Fruit fly (Drosophila melanogaster) whole organism, prepupa: ENCODE results near the gene CG43800.
A peak's percentile ranks its signal among the peaks of the same experiment; 100 is the strongest.

Experiments
- Blimp-1 ChIP-seq: fragments of 200-800 bp; sonication (Bioruptor generic); optimal IDR thresholded peaks from 3 replicates; lab custom pipeline; 2017; ENCODE audit warnings: missing biosample characterization, missing genetic modification characterization, mild to moderate bottlenecking, moderate library complexity, missing genetic modification reagents
- CG10631 ChIP-seq: fragments of 200-800 bp; sonication (Bioruptor generic); optimal IDR thresholded peaks from 2 replicates; lab custom pipeline; 2016; ENCODE audit warnings: missing biosample characterization, missing genetic modification characterization
- CG10669 ChIP-seq: fragments of 200-800 bp; sonication (Bioruptor generic); optimal IDR thresholded peaks from 3 replicates; lab custom pipeline; 2018; ENCODE audit warnings: missing biosample characterization, mild to moderate bottlenecking, missing genetic modification characterization, moderate library complexity
- CG11294 ChIP-seq: fragments of 200-800 bp; sonication (Bioruptor generic); IDR thresholded peaks from 2 replicates; pipeline ENCODE4 v1.3.6; 2022; ENCODE audit warnings: missing biosample characterization, missing genetic modification characterization
- CG11762 ChIP-seq: fragments of 200-800 bp; sonication (Bioruptor generic); optimal IDR thresholded peaks from 3 replicates; lab custom pipeline; 2016; ENCODE audit warnings: missing biosample characterization, missing genetic modification characterization; ENCODE audit not compliant: insufficient read depth
- CG11902 ChIP-seq: fragments of 200-800 bp; sonication (Bioruptor generic); optimal IDR thresholded peaks from 3 replicates; lab custom pipeline; 2016; ENCODE audit warnings: missing biosample characterization, missing genetic modification characterization
- CG15336 ChIP-seq: fragments of 200-800 bp; sonication (Bioruptor generic); IDR thresholded peaks from 2 replicates; pipeline ENCODE4 v1.3.6; 2022; ENCODE audit warnings: missing biosample characterization, missing genetic modification characterization
- CG16779 ChIP-seq: fragments of 200-800 bp; sonication (Bioruptor generic); optimal IDR thresholded peaks from 3 replicates; lab custom pipeline; 2017; ENCODE audit warnings: missing biosample characterization, mild to moderate bottlenecking, missing genetic modification characterization
- CG3032 ChIP-seq: fragments of 200-800 bp; optimal IDR thresholded peaks from 2 replicates; lab custom pipeline; 2019; ENCODE audit warnings: missing biosample characterization, mild to moderate bottlenecking, missing genetic modification characterization, moderate library complexity
- CG31627 ChIP-seq: fragments of 200-800 bp; sonication (Bioruptor generic); optimal IDR thresholded peaks from 3 replicates; lab custom pipeline; 2016; ENCODE audit warnings: missing biosample characterization, missing genetic modification characterization
- CG32006 ChIP-seq: fragments of 200-800 bp; sonication (Bioruptor generic); optimal IDR thresholded peaks from 3 replicates; lab custom pipeline; 2017; ENCODE audit warnings: missing biosample characterization, mild to moderate bottlenecking, missing genetic modification characterization
- CG34406 ChIP-seq: fragments of 200-800 bp; sonication (Bioruptor generic); optimal IDR thresholded peaks from 3 replicates; lab custom pipeline; 2016; ENCODE audit warnings: missing biosample characterization, missing genetic modification characterization
- CG3919 ChIP-seq: fragments of 200-800 bp; sonication (Bioruptor generic); optimal IDR thresholded peaks from 3 replicates; lab custom pipeline; 2016; ENCODE audit warnings: missing biosample characterization, missing genetic modification characterization
- CG6163 ChIP-seq: fragments of 200-800 bp; sonication (Bioruptor generic); IDR thresholded peaks from 3 replicates; pipeline ENCODE4 v1.3.6; 2022; ENCODE audit warnings: missing biosample characterization, missing genetic modification characterization
- CG6276 ChIP-seq: fragments of 200-800 bp; sonication (Bioruptor generic); optimal IDR thresholded peaks from 2 replicates; lab custom pipeline; 2017; ENCODE audit warnings: missing biosample characterization, mild to moderate bottlenecking, missing genetic modification characterization
- CG6808 ChIP-seq: fragments of 200-800 bp; sonication (Bioruptor generic); optimal IDR thresholded peaks from 3 replicates; lab custom pipeline; 2017; ENCODE audit warnings: missing biosample characterization, missing genetic modification characterization, mild to moderate bottlenecking, moderate library complexity, missing genetic modification reagents
- CG7368 ChIP-seq: fragments of 200-800 bp; sonication (Bioruptor generic); optimal IDR thresholded peaks from 3 replicates; lab custom pipeline; 2016; ENCODE audit warnings: missing biosample characterization, missing genetic modification characterization
- CG8119 ChIP-seq: fragments of 200-800 bp; sonication (Bioruptor generic); IDR thresholded peaks from 3 replicates; pipeline ENCODE4 v1.3.6; 2022; ENCODE audit warnings: missing biosample characterization, missing genetic modification characterization
- CG8319 ChIP-seq: fragments of 200-800 bp; sonication (Bioruptor generic); optimal IDR thresholded peaks from 3 replicates; lab custom pipeline; 2016; ENCODE audit warnings: missing biosample characterization, missing genetic modification characterization
- CG8632 ChIP-seq: fragments of 200-800 bp; sonication (Bioruptor generic); optimal IDR thresholded peaks from 3 replicates; lab custom pipeline; 2016; ENCODE audit warnings: missing biosample characterization, missing genetic modification characterization
- CG9139 ChIP-seq: fragments of 200-800 bp; sonication (Bioruptor generic); optimal IDR thresholded peaks from 3 replicates; lab custom pipeline; 2017; ENCODE audit warnings: missing biosample characterization, mild to moderate bottlenecking, missing genetic modification characterization
- Eip78C ChIP-seq: fragments of 200-800 bp; sonication (Bioruptor generic); peaks from one replicate; lab custom pipeline; 2016; ENCODE audit warnings: missing biosample characterization, missing genetic modification characterization
- Ets21C ChIP-seq: fragments of 200-800 bp; sonication (Bioruptor generic); optimal IDR thresholded peaks from 3 replicates; lab custom pipeline; 2016; ENCODE audit warnings: missing biosample characterization, missing genetic modification characterization
- Ets96B ChIP-seq: fragments of 200-800 bp; optimal IDR thresholded peaks from 2 replicates; lab custom pipeline; 2019; ENCODE audit warnings: missing biosample characterization, mild to moderate bottlenecking, missing genetic modification characterization, moderate library complexity
- Hr38 ChIP-seq: sonication (Bioruptor generic); optimal IDR thresholded peaks from 2 replicates; lab custom pipeline; 2016; ENCODE audit warnings: missing biosample characterization, missing genetic modification characterization
- Hr39 ChIP-seq: fragments of 200-800 bp; sonication (Bioruptor generic); optimal IDR thresholded peaks from 2 replicates; lab custom pipeline; 2016; ENCODE audit warnings: missing biosample characterization, missing genetic modification characterization
- Hr4 ChIP-seq: fragments of 200-800 bp; sonication (Bioruptor generic); optimal IDR thresholded peaks from 3 replicates; lab custom pipeline; 2016; ENCODE audit warnings: missing biosample characterization, missing genetic modification characterization
- Lpt ChIP-seq: fragments of 200-800 bp; sonication (Bioruptor generic); optimal IDR thresholded peaks from 3 replicates; lab custom pipeline; 2016; ENCODE audit warnings: missing biosample characterization, missing genetic modification characterization
- Met ChIP-seq: fragments of 200-800 bp; sonication (Bioruptor generic); optimal IDR thresholded peaks from 3 replicates; lab custom pipeline; 2016; ENCODE audit warnings: missing biosample characterization, missing genetic modification characterization
- Smox ChIP-seq: fragments of 200-800 bp; sonication (Bioruptor generic); optimal IDR thresholded peaks from 3 replicates; lab custom pipeline; 2016; ENCODE audit warnings: missing biosample characterization, missing genetic modification characterization
- Sox102F ChIP-seq: fragments of 200-800 bp; sonication (Bioruptor generic); optimal IDR thresholded peaks from 2 replicates; lab custom pipeline; 2016; ENCODE audit warnings: missing biosample characterization, mild to moderate bottlenecking, missing genetic modification characterization
- Sox14 ChIP-seq: fragments of 200-800 bp; sonication (Bioruptor generic); optimal IDR thresholded peaks from 3 replicates; lab custom pipeline; 2016; ENCODE audit warnings: missing biosample characterization, missing genetic modification characterization
- Sox15 ChIP-seq: fragments of 200-800 bp; sonication (Bioruptor generic); optimal IDR thresholded peaks from 3 replicates; lab custom pipeline; 2016; ENCODE audit warnings: missing biosample characterization, missing genetic modification characterization
- achi ChIP-seq: fragments of 200-800 bp; sonication (Bioruptor generic); optimal IDR thresholded peaks from 3 replicates; lab custom pipeline; 2016; ENCODE audit warnings: missing biosample characterization, missing genetic modification characterization
- acj6 ChIP-seq: fragments of 200-800 bp; sonication (Bioruptor generic); optimal IDR thresholded peaks from 3 replicates; lab custom pipeline; 2016; ENCODE audit warnings: missing biosample characterization, missing genetic modification characterization
- dac ChIP-seq: fragments of 200-800 bp; sonication (Bioruptor generic); optimal IDR thresholded peaks from 2 replicates; lab custom pipeline; 2017; ENCODE audit warnings: missing biosample characterization, mild to moderate bottlenecking, missing genetic modification characterization
- eg ChIP-seq: fragments of 200-800 bp; sonication (Bioruptor generic); IDR thresholded peaks from 3 replicates; pipeline ENCODE4 v1.3.6; 2022; ENCODE audit warnings: missing biosample characterization, missing genetic modification characterization
- fd85E ChIP-seq: fragments of 200-800 bp; sonication (Bioruptor generic); optimal IDR thresholded peaks from 3 replicates; lab custom pipeline; 2016; ENCODE audit warnings: missing biosample characterization, missing genetic modification characterization
- fkh ChIP-seq: fragments of 200-800 bp; sonication (Bioruptor generic); optimal IDR thresholded peaks from 3 replicates; lab custom pipeline; 2017; ENCODE audit warnings: missing biosample characterization, mild to moderate bottlenecking, missing genetic modification characterization, moderate library complexity
- lz ChIP-seq: fragments of 200-800 bp; sonication (Bioruptor generic); optimal IDR thresholded peaks from 3 replicates; lab custom pipeline; 2016; ENCODE audit warnings: missing biosample characterization, missing genetic modification characterization
- net ChIP-seq: fragments of 200-800 bp; sonication (Bioruptor generic); optimal IDR thresholded peaks from 3 replicates; lab custom pipeline; 2016; ENCODE audit warnings: missing biosample characterization, missing genetic modification characterization
- pdm3 ChIP-seq: fragments of 200-800 bp; sonication (Bioruptor generic); optimal IDR thresholded peaks from 3 replicates; lab custom pipeline; 2016; ENCODE audit warnings: missing biosample characterization, missing genetic modification characterization
- salr ChIP-seq, 2 experiments: fragments of 200-800 bp; sonication (Bioruptor generic); optimal IDR thresholded peaks; 3 replicates each; lab custom pipeline; 2016 to 2018; ENCODE audit warnings: missing biosample characterization in 2 of 2, missing genetic modification characterization in 2 of 2, mild to moderate bottlenecking in 1 of 2
- spab ChIP-seq: fragments of 200-800 bp; sonication (Bioruptor generic); optimal IDR thresholded peaks from 2 replicates; lab custom pipeline; 2017; ENCODE audit warnings: missing biosample characterization, mild to moderate bottlenecking, missing genetic modification characterization, missing genetic modification reagents
- ss ChIP-seq, 2 experiments: fragments of 200-800 bp; sonication (Bioruptor generic); optimal IDR thresholded peaks; 2 replicates in 1 of 2; 3 replicates in 1 of 2; lab custom pipeline; 2017 to 2018; ENCODE audit warnings: mild to moderate bottlenecking in 2 of 2, missing biosample characterization in 2 of 2, missing genetic modification characterization in 2 of 2, moderate library complexity in 1 of 2
- svp ChIP-seq: fragments of 200-800 bp; sonication (Bioruptor generic); peaks from one replicate; lab custom pipeline; 2016; ENCODE audit warnings: missing biosample characterization, missing genetic modification characterization
- topi ChIP-seq: fragments of 200-800 bp; sonication (Bioruptor generic); optimal IDR thresholded peaks from 3 replicates; lab custom pipeline; 2016; ENCODE audit warnings: missing biosample characterization, missing genetic modification characterization
- vri ChIP-seq: fragments of 200-800 bp; sonication (Bioruptor generic); optimal IDR thresholded peaks from 3 replicates; lab custom pipeline; 2016; ENCODE audit warnings: missing biosample characterization, mild to moderate bottlenecking, missing genetic modification characterization

Gene CG43800

dm6 chr2L:7214885-7215284 lies 17.7 kb downstream of the CG43800 start (continued):
- no peak for TF ChIP-seq CG7368
- no peak for TF ChIP-seq spab
- no peak for TF ChIP-seq CG16779 (tag; lab: Kevin White, UChicago)
- TF ChIP-seq lz (GFP tag; lab: Kevin White, UChicago), result no peak

dm6 chr2L:7213532-7213931 lies 19.1 kb downstream of the CG43800 start:
- TF ChIP-seq svp (GFP tag; lab: Kevin White, UChicago) (peak; percentile 98), dac (GFP tag; lab: Kevin White, UChicago) (no peak), Sox102F (GFP tag; lab: Kevin White, UChicago) (no peak)

dm6 chr2L:7207660-7208059 lies 25.0 kb downstream of the CG43800 start:
- TF ChIP-seq pdm3 (GFP tag; lab: Kevin White, UChicago) (no peak), acj6 (GFP tag; lab: Kevin White, UChicago) (no peak), lz (GFP tag; lab: Kevin White, UChicago) (no peak), Lpt (GFP tag; lab: Kevin White, UChicago) (no peak), Hr38 (GFP tag; lab: Kevin White, UChicago) (no peak), CG8319 (GFP tag; lab: Kevin White, UChicago) (no peak), CG11762 (GFP tag; lab: Kevin White, UChicago) (no peak), net (GFP tag; lab: Kevin White, UChicago) (no peak), Met (GFP tag; lab: Kevin White, UChicago) (no peak), CG11294 (GFP tag; lab: Robert Waterston, UW) (no peak), CG9139 (GFP tag; lab: Kevin White, UChicago) (peak; percentile 71), Sox14 (GFP tag; lab: Kevin White, UChicago) (no peak), eg (GFP tag; lab: Robert Waterston, UW) (no peak), CG8119 (no peak), Hr39 (GFP tag; lab: Kevin White, UChicago) (no peak), Hr4 (GFP tag; lab: Kevin White, UChicago) (no peak), vri (no peak), Blimp-1 (no peak), CG6276 (GFP tag; lab: Kevin White, UChicago) (peak; percentile 59), fkh (no peak), dac (GFP tag; lab: Kevin White, UChicago) (no peak), Ets21C (GFP tag; lab: Kevin White, UChicago) (no peak), CG7368 (no peak), CG6163 (GFP tag; lab: Robert Waterston, UW) (no peak), achi (GFP tag; lab: Kevin White, UChicago) (no peak), CG31627 (no peak), Sox102F (GFP tag; lab: Kevin White, UChicago) (no peak), salr (GFP tag; optimal IDR thresholded peaks at IDR 0.05; lab: Kevin White, UChicago) (no peak), fd85E (GFP tag; lab: Kevin White, UChicago) (no peak), CG11902 (no peak), Eip78C (GFP tag; lab: Kevin White, UChicago) (peak; percentile 39), CG6808 (peak; percentile 64), CG34406 (GFP tag; lab: Kevin White, UChicago) (no peak), ss (GFP tag; optimal IDR thresholded peaks at IDR 0.05; lab: Kevin White, UChicago) (peak; percentile 55 to 70), CG10631 (GFP tag; lab: Kevin White, UChicago) (no peak), CG32006 (GFP tag; lab: Kevin White, UChicago) (no peak), Ets96B (tag; lab: Kevin White, UChicago) (no peak), spab (peak; percentile 27), Smox (GFP tag; lab: Kevin White, UChicago) (no peak), Sox15 (GFP tag; lab: Kevin White, UChicago) (no peak), CG3032 (tag; lab: Kevin White, UChicago) (no peak), svp (GFP tag; lab: Kevin White, UChicago) (peak; percentile 83), topi (GFP tag; lab: Kevin White, UChicago) (no peak), CG10669 (no peak), CG15336 (GFP tag; lab: Robert Waterston, UW) (no peak), CG16779 (tag; lab: Kevin White, UChicago) (peak; percentile 43), CG3919 (no peak), CG8632 (no peak)
